Worm (Caenorhabditis elegans): ENCODE results near the gene flp-14.

DNA sequence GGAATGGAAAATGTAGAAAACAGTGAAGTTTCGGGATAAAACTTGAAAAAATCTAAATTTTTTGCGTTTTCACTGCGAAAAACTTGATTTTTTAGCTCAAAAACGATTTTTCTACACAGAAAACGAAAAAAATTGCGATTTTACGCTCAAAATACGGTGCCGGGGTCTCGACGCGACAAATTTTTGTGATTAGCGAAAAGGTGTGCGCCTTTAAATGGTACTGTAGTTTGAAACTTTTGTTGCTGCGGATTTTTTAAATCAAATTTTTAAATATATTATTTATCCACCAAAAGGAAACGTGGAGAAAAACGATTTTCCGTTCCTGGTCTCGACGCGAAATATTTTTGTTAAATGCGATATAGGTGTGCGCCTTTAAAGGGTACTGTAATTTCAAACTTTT, 3.1 kb upstream of the flp-14 start:
- TF ChIP-seq unc-62 (GFP tag; optimal IDR thresholded peaks at IDR 0.05) = no peak
- TF ChIP-seq elt-1 (tag; optimal IDR thresholded peaks at IDR 0.05; ENCODE audit: borderline replicate concordance, insufficient read depth) = no peak
- no peak for TF ChIP-seq ceh-39 (tag; optimal IDR thresholded peaks at IDR 0.05)
- TF ChIP-seq elt-3 (tag; optimal IDR thresholded peaks at IDR 0.05) = no peak
- no peak for TF ChIP-seq pha-4 (tag; optimal IDR thresholded peaks at IDR 0.05)
- TF ChIP-seq ztf-11 (tag; optimal IDR thresholded peaks at IDR 0.05) = no peak
- TF ChIP-seq nhr-237 (tag; optimal IDR thresholded peaks at IDR 0.05) = no peak
- no peak for TF ChIP-seq nhr-12 (tag; optimal IDR thresholded peaks at IDR 0.05)
- TF ChIP-seq nhr-28 (tag; optimal IDR thresholded peaks at IDR 0.05) = no peak
- no peak for TF ChIP-seq mab-5 (tag; optimal IDR thresholded peaks at IDR 0.05)
- no peak for TF ChIP-seq mep-1 (tag; optimal IDR thresholded peaks at IDR 0.05)
- TF ChIP-seq unc-39 (tag; optimal IDR thresholded peaks at IDR 0.05) = no peak
- no peak for TF ChIP-seq lin-32 (GFP tag; optimal IDR thresholded peaks at IDR 0.05)
